Worm (Caenorhabditis elegans): ENCODE measurements around the gene ttr-37.

The ttr-37 gene

DNA sequence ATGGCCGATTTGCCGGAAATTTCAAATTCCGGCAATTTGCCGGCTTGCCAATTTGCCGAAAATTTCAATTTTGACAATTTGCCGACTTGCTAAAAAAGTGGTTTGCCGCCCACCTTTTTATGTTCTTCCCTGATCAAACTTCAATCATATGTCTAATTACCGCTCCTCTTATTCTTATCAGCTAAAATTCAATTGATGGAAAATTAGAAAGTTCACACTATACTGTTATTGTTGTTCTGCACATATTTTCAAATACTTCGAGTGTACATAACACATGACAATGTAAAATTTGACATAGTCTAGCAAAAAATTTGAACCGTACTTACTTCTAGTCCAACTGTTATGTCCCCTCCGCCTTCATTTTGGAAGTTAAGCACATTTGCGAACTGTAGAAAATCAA lies 859 bp upstream of the ttr-37 start:
- no peak for TF ChIP-seq him-1 (tag; optimal IDR thresholded peaks at IDR 0.05)
- no peak for TF ChIP-seq W03F9.2 (tag; optimal IDR thresholded peaks at IDR 0.05)
- no peak for TF ChIP-seq dao-5 (tag; optimal IDR thresholded peaks at IDR 0.05)

DNA sequence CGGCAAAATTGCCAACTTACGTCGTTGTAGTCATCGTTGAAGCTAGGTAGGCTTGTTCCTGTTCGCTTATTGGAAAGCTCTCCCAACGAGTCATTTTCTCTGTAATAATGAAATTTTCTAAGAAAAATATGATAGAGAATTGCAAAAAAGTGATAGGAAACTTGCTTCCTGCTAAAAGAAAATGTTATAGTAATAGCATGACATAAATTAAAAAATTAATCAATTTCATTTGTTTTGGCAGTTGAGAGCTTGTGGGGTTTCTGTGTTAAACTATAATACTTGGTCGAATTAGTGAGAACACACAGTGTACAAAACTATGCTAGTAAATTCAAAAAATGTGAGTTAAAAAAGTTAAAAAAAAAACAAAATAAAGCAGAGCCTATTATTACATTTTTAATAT lies 7.1 kb downstream of the ttr-37 start, which contains the start of gene F21E9.2:
Gene F21E9.2 (minus strand): TSS at position 101 of the 400 bp plus-strand sequence.
- TF ChIP-seq dao-5 (tag; optimal IDR thresholded peaks at IDR 0.05) (no peak), him-1 (tag; optimal IDR thresholded peaks at IDR 0.05) (no peak), W03F9.2 (tag; optimal IDR thresholded peaks at IDR 0.05) (no peak)

DNA sequence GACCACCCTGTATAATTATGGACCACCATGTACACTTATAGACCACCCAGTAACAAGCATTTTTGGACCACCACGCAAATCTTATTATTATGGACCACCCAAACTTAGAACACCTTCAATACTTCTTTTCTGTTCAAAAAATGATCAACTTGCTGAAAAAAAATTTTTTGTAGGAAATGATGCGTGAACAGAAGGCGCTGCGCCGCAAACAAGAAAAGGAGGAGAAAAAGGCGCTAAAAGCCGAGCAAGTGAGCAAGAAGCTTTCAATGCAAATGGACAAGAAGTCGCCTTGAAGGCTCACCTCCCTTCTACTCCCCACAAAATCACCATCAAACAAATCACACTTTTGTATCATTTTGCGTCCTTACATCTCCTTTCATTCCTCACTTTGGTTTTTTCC lies 9.8 kb downstream of the ttr-37 start:
- no peak for TF ChIP-seq dao-5 (tag; optimal IDR thresholded peaks at IDR 0.05)
- no peak for TF ChIP-seq W03F9.2 (tag; optimal IDR thresholded peaks at IDR 0.05)
- no peak for TF ChIP-seq him-1 (tag; optimal IDR thresholded peaks at IDR 0.05)

DNA sequence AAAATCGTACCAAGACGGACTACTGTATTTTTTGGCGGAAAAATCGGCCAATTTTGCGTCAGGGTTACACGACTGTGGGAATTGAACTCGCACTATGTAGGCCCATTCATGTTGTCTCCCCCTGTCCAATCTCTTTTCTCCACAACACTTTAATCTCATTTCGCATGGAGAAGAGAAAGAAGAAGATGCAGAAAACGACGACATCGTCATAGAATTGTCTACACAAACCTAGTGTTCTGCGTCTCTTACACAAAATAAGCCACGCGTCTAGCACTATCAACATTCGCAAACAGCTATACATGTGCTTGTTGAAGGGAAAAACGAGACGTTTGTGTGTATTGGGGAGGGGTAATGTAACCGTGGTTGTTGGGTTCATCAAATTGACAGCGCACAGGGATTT lies 14.0 kb downstream of the ttr-37 start:
- TF ChIP-seq him-1 (tag; optimal IDR thresholded peaks at IDR 0.05), result peak; percentile 61
- no peak for TF ChIP-seq dao-5 (tag; optimal IDR thresholded peaks at IDR 0.05)
- peak; percentile 51 for TF ChIP-seq W03F9.2 (tag; optimal IDR thresholded peaks at IDR 0.05)

DNA sequence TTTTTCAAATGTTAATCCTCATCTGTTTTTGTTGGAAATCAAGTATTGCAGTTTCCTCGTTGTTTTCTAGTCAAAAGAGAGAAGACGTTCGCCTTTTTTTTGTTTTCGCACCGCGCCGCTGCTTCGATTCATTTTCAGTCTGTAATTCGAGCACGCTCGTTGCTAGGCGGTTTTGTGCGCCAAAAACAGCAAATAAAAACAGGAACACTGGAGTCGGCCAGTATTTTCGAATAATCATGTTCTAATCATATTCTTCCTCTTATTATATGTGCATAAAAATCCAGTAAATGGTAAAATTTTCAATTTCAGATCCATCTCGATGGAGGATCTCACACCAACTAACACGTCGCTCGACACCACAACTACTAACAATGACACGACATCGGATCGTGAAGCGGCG lies 15.9 kb downstream of the ttr-37 start, which contains the start of gene pdk-1:
Gene pdk-1 (plus strand): TSS at position 301 of the 400 bp plus-strand sequence.
- TF ChIP-seq him-1 (tag; optimal IDR thresholded peaks at IDR 0.05) (no peak), dao-5 (tag; optimal IDR thresholded peaks at IDR 0.05) (no peak), W03F9.2 (tag; optimal IDR thresholded peaks at IDR 0.05) (no peak)

DNA sequence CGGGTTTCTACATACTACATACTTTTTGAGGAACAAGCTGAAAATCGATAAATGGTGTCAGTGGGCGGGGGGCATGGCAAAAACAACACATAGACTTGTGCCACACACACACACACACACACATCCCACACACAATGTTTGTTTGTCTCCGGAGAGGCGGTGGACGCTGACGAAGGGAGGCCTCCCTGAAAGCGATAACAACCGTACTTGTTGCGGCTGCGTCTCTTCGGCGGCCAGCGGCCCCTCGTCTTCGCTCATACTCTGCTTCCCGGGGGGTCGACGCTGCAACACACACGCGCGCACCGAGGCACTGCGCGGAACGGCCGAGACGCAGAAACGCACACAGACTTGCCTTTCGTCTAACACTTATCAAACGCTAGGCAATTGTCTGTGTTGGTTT lies 17.3 kb downstream of the ttr-37 start:
- TF ChIP-seq W03F9.2 (tag; optimal IDR thresholded peaks at IDR 0.05) (no peak), him-1 (tag; optimal IDR thresholded peaks at IDR 0.05) (no peak), dao-5 (tag; optimal IDR thresholded peaks at IDR 0.05) (no peak)

DNA sequence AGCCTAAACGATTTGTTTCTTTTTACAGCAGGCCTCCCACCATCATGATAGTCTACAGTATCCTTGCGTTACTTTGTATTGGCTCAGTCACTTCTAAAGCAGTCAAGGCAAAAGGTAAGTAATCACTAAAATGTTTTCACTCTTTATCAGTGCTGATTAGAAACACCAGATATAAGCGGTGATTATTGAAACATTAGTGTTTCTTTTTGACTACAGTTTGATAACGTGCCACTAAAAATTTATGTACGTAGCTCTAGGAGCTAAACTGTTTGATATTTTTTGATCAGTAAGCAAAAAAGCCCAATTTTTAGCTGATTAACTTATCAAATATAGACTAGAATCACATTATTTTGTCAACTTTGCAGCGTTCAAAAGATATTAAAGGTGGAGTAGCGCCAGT lies 25.4 kb downstream of the ttr-37 start:
- no peak for TF ChIP-seq him-1 (tag; optimal IDR thresholded peaks at IDR 0.05)
- TF ChIP-seq W03F9.2 (tag; optimal IDR thresholded peaks at IDR 0.05), result no peak
- TF ChIP-seq dao-5 (tag; optimal IDR thresholded peaks at IDR 0.05), result no peak

DNA sequence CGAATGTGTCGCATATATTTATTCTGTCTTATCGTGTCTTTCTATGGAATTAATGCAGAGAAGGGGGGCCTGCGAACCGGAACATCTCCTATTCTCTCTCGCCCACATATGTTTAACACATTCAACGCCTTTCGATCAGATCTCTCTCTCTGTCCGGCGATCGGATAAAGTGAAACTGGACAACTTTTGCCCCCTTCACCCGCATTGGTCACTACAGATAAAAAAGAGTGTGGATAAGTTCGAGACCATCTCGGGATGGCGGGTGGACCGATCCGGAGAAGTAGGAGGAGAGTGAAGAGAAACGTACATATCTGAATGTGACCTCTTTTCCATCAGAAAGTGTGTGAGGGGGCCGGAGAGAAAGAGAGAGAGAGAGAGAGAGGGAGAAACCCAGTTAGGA lies 25.9 kb downstream of the ttr-37 start, which contains the start of gene H42K12.3:
Gene H42K12.3 (plus strand): TSS at position 308 of the 400 bp plus-strand sequence.
- TF ChIP-seq W03F9.2 (tag; optimal IDR thresholded peaks at IDR 0.05) (no peak), him-1 (tag; optimal IDR thresholded peaks at IDR 0.05) (no peak), dao-5 (tag; optimal IDR thresholded peaks at IDR 0.05) (no peak)

DNA sequence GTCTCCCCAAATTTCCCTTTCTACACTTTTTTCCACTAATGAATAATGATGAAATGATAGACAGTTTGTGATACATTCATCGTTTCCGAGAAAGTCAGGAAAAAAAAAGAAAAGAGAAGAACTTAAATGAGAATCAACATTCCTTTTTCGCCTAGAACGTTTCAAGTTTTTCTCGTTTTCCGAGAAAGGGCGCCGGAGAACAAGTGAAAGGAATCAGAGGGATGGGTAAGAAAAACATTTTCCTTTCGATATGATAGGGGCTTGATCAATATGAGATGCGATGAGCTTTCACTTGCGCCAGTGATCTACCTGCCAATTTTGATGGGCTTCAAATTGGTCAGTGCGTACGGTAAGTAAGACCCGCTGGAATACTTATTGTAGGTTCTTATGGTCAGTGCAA lies 27.5 kb downstream of the ttr-37 start:
- TF ChIP-seq him-1 (tag; optimal IDR thresholded peaks at IDR 0.05) (no peak), W03F9.2 (tag; optimal IDR thresholded peaks at IDR 0.05) (no peak), dao-5 (tag; optimal IDR thresholded peaks at IDR 0.05) (no peak)

DNA sequence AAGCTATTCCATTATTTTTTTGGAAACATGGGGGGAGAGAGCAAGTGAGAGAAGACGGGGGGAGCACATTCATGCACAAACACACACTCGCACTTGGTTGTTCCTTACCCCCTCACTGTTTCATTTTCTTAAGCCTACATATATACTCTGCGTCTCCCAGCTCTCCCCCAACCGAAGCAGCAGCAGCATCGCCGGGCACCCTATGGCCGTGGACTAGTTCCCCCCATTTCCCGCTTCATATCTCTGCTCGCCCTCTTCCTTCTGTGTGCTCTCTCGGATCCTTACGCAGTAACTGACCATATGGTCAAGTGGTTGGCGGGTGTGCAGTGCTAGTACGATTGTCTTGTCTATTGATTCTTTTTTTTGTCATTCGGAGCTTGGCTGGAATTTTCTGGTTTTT lies 34.7 kb downstream of the ttr-37 start:
- peak; percentile 52 for TF ChIP-seq him-1 (tag; optimal IDR thresholded peaks at IDR 0.05)
- TF ChIP-seq dao-5 (tag; optimal IDR thresholded peaks at IDR 0.05), result no peak
- TF ChIP-seq W03F9.2 (tag; optimal IDR thresholded peaks at IDR 0.05), result peak; percentile 48

DNA sequence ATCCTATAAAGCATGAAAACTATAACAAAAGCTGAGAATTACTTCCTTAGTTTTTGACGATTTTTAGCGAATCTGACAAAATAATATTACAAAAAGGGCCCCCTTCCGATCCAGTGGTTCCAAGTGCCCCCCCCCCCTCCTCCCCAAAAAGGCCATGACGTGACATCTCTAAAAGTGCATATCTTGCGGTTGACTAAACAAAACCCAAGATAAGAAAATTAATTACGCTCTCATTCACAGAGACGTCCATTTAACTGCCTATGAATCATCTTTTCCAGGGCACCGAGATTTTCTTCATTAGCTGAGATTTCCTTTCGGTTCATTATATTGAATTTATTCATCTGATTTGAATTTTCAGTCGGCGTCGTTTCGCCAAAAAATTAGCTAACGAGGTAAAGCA lies 37.1 kb downstream of the ttr-37 start, which contains the start of gene inso-1:
Gene inso-1 (plus strand): TSS at position 301 of the 400 bp plus-strand sequence.
- TF ChIP-seq dao-5 (tag; optimal IDR thresholded peaks at IDR 0.05) (no peak), him-1 (tag; optimal IDR thresholded peaks at IDR 0.05) (no peak), W03F9.2 (tag; optimal IDR thresholded peaks at IDR 0.05) (no peak)

DNA sequence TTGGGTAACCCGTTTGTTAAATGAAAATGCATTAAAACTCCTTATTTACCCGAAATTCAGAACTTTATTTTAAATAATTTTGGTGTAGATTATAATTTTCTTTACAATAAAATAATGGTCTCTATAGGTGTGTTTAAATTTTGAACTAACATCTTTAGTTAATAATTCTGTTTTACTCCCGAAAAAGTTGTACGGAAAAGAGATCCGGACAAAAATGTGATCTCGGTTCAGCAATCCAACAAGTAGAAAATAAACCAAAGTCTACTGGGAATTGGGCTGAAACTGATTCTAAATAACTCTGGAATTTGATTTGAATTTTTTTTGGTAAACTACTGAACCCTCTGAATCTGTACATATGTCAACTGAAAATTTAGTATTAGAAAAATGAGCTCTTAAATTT lies 41.3 kb downstream of the ttr-37 start:
- no peak for TF ChIP-seq him-1 (tag; optimal IDR thresholded peaks at IDR 0.05)
- no peak for TF ChIP-seq W03F9.2 (tag; optimal IDR thresholded peaks at IDR 0.05)

DNA sequence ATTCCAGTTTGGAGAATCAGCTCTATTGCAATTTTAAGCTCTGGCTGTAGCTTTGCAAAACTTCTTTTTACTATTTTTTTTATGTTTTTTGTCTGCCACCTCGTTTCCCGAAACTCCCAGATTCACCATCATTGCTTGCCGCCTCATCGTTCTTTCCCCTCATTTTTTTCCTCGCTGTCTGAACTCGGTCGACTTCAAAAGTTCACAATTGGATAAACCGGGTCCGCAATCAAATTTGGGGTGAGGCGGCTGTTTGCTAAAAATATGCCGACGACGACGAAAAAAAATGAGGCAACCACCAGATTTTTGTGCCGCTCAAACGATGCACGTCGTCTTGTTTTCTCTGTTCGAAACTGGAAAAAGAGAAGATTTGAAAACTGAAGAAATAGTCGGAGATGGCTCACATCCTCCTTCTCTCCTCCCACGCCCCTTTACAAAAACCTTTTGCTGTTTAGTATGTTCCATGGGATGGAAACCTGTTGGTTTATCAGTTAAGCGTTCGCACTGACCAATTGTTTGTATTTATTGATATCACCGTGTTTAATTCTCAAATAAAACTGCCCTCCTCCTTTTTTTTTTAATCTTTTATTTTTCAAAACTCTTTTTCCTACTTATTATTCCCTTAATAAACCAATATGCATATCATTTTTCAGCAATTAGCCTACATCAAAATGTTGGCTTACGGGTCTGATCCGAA lies 42.2 kb downstream of the ttr-37 start, which contains the start of gene dop-4:
Gene dop-4 (plus strand): TSS at position 647 of the 697 bp plus-strand sequence.
- TF ChIP-seq him-1 (tag; optimal IDR thresholded peaks at IDR 0.05) (no peak), dao-5 (tag; optimal IDR thresholded peaks at IDR 0.05) (no peak), W03F9.2 (tag; optimal IDR thresholded peaks at IDR 0.05) (no peak)

DNA sequence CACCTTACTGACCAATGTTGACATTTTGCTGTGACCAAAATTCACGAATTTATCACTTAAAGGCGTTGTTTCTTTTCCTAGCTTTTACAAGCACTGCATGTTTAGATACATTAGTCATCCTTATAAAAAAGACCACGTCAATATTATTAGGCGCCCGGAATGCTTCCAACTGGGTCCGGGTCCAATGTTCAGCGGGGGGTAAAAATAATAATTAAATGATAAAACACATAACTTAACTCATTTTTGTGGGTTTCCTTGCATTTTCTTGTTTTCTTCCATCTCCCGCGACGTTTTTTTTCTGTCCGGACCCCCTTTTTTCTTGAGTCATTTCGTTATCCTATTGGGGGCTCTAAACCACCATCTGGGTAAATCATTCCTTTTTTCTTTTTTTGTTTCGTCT lies 43.5 kb downstream of the ttr-37 start:
- TF ChIP-seq him-1 (tag; optimal IDR thresholded peaks at IDR 0.05), result no peak
- no peak for TF ChIP-seq W03F9.2 (tag; optimal IDR thresholded peaks at IDR 0.05)
- TF ChIP-seq dao-5 (tag; optimal IDR thresholded peaks at IDR 0.05), result no peak

DNA sequence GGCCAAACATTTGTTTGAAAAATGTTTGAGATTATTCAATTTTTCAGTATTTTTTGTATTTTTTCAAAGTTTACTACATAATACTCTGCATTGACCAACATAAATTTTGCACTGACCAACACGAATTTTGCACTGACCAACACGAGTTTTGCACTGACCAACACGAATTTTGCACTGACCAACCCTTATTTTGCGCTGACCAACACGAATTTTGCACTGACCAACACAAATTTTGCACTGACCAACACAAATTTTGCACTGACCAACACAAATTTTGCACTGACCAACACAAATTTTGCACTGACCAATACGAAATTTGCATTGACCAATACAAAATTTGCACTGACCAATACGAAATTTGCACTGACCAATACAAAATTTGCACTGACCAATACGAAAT lies 44.1 kb downstream of the ttr-37 start:
- TF ChIP-seq him-1 (tag; optimal IDR thresholded peaks at IDR 0.05), result no peak
- no peak for TF ChIP-seq W03F9.2 (tag; optimal IDR thresholded peaks at IDR 0.05)
- no peak for TF ChIP-seq dao-5 (tag; optimal IDR thresholded peaks at IDR 0.05)

All from whole organism, L4/young adult.